Worm (Caenorhabditis elegans) whole organism, L2 larva: ENCODE results near the gene fbxb-21.

Experiments used
- aly-2 ChIP-seq: fragments of 150-350 bp; optimal IDR thresholded peaks from 2 replicates; lab custom pipeline; 2014; ENCODE audit warnings: missing biosample characterization, missing genetic modification characterization
- zag-1 ChIP-seq: fragments of 150-350 bp; optimal IDR thresholded peaks from 2 replicates; lab custom pipeline; 2014; ENCODE audit warnings: missing biosample characterization, missing genetic modification characterization

ce11 chrII:1621180-1621579 is 27.5 kb downstream of the fbxb-21 start, which contains the start of gene fbxa-158:
- TF ChIP-seq aly-2 (tag; lab: Kevin White, UChicago) = no peak
- TF ChIP-seq zag-1 (tag; lab: Kevin White, UChicago) = no peak
